Worm (Caenorhabditis elegans) whole organism, L2 larva: ENCODE measurements around the gene eral-1.

ENCODE experiments used
- ceh-16 ChIP-seq: fragments of 150-350 bp; optimal IDR thresholded peaks from 2 replicates; lab custom pipeline; 2014; ENCODE audit warnings: missing biosample characterization, missing genetic modification characterization
- zag-1 ChIP-seq: fragments of 150-350 bp; optimal IDR thresholded peaks from 2 replicates; lab custom pipeline; 2014; ENCODE audit warnings: missing biosample characterization, missing genetic modification characterization
- ztf-11 ChIP-seq: sonication (generic microtip); optimal IDR thresholded peaks from 2 replicates; lab custom pipeline; 2017; ENCODE audit warnings: missing biosample characterization, missing genetic modification characterization
- ztf-4 ChIP-seq: fragments of 150-350 bp; optimal IDR thresholded peaks from 2 replicates; lab custom pipeline; 2014; ENCODE audit warnings: missing biosample characterization, missing genetic modification characterization

DNA sequence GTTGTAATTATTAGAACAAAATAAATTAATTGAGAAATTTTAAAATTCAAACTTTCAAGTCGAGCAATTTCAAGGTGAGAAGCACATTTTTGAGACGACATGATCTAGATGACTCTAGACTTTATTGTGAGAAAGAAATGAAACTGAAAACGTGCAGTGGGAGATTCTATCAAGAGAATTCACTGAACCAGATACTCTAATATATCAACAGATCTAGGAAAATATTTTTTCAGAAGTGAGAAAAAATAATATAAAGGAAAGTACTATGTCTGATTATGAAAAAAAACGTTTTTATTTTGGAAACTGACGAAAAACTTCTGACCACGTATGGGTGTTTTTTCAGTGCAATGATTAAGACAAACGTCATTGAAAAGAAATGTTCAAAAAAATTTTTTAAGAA lies 48.8 kb downstream of the eral-1 start, which contains the start of gene sra-3:
- no peak for TF ChIP-seq zag-1 (tag; lab: Kevin White, UChicago)
- TF ChIP-seq ztf-4 = no peak
- TF ChIP-seq ztf-11 (tag; lab: Kevin White, UChicago) = no peak
- no peak for TF ChIP-seq ceh-16
